Worm (Caenorhabditis elegans) whole organism, early embryonic: ENCODE data around the gene W06H8.6.

ENCODE experiments used
- B0310.2 ChIP-seq: sonication (generic microtip); optimal IDR thresholded peaks from 2 replicates; lab custom pipeline; 2016; ENCODE audit warnings: mild to moderate bottlenecking, missing genetic modification characterization, missing compliant biosample characterization
- F13C5.2 ChIP-seq: sonication (generic microtip); optimal IDR thresholded peaks from 2 replicates; lab custom pipeline; 2017; ENCODE audit warnings: mild to moderate bottlenecking, missing genetic modification characterization, inconsistent platforms, missing compliant biosample characterization
- aly-1 ChIP-seq: sonication (generic microtip); optimal IDR thresholded peaks from 2 replicates; lab custom pipeline; 2016; ENCODE audit warnings: missing genetic modification characterization, missing compliant biosample characterization
- ama-1 ChIP-seq: fragments of 150-350 bp; optimal IDR thresholded peaks from 2 replicates; lab custom pipeline; 2014
- ceh-13 ChIP-seq: fragments of 200-800 bp; sonication (Bioruptor generic); optimal IDR thresholded peaks from 2 replicates; lab custom pipeline; 2018; ENCODE audit warnings: mild to moderate bottlenecking, missing genetic modification characterization, missing compliant biosample characterization
- ceh-36 ChIP-seq: sonication (generic microtip); optimal IDR thresholded peaks from 2 replicates; lab custom pipeline; 2016; ENCODE audit warnings: missing genetic modification characterization, inconsistent platforms, missing compliant biosample characterization
- ets-7 ChIP-seq: sonication (generic microtip); optimal IDR thresholded peaks from 2 replicates; lab custom pipeline; 2016; ENCODE audit warnings: missing genotype, missing genetic modification characterization, missing compliant biosample characterization
- flt-1 ChIP-seq: fragments of 200-800 bp; sonication (Bioruptor generic); IDR thresholded peaks from 2 replicates; pipeline ENCODE4 v1.3.6; 2022; ENCODE audit warnings: missing genetic modification characterization, missing compliant biosample characterization
- hmbx-1 ChIP-seq: sonication (generic microtip); optimal IDR thresholded peaks from 2 replicates; lab custom pipeline; 2016; ENCODE audit warnings: mild to moderate bottlenecking, missing genetic modification characterization, missing compliant biosample characterization
- hmg-4 ChIP-seq: fragments of 200-800 bp; sonication (Bioruptor generic); optimal IDR thresholded peaks from 2 replicates; lab custom pipeline; 2018; ENCODE audit warnings: mild to moderate bottlenecking, missing genetic modification characterization, missing compliant biosample characterization
- hnd-1 ChIP-seq: sonication (generic microtip); optimal IDR thresholded peaks from 2 replicates; lab custom pipeline; 2016; ENCODE audit warnings: missing genetic modification characterization, missing compliant biosample characterization
- pes-1 ChIP-seq: fragments of 200-800 bp; sonication (Bioruptor generic); IDR thresholded peaks from 2 replicates; pipeline ENCODE4 v1.3.6; 2022; ENCODE audit warnings: missing genetic modification reagents, missing genetic modification characterization, missing compliant biosample characterization
- scrt-1 ChIP-seq: fragments of 200-800 bp; sonication (Bioruptor generic); IDR thresholded peaks from 2 replicates; pipeline ENCODE4 v1.3.6; 2022; ENCODE audit warnings: missing genetic modification characterization, missing compliant biosample characterization
- sea-1 ChIP-seq: fragments of 200-800 bp; sonication (Bioruptor generic); conservative IDR thresholded peaks from 2 replicates; pipeline ENCODE4 v1.3.6; 2022; ENCODE audit warnings: missing genetic modification characterization, missing compliant biosample characterization
- tbx-11 ChIP-seq: fragments of 200-800 bp; sonication (Bioruptor generic); IDR thresholded peaks from 2 replicates; pipeline ENCODE4 v1.3.6; 2022; ENCODE audit warnings: missing genetic modification characterization, missing compliant biosample characterization
- tbx-37 ChIP-seq: fragments of 200-800 bp; sonication (Bioruptor generic); conservative IDR thresholded peaks from 2 replicates; pipeline ENCODE4 v1.3.6; 2022; ENCODE audit warnings: missing genetic modification reagents, missing genetic modification characterization, missing compliant biosample characterization
- tra-4 ChIP-seq: sonication (generic microtip); optimal IDR thresholded peaks from 2 replicates; lab custom pipeline; 2017; ENCODE audit warnings: missing genetic modification characterization, missing compliant biosample characterization

The W06H8.6 gene

ce11 chrV:6246454-6246981, 19.7 kb upstream of the W06H8.6 start, which contains the start of gene dmd-7:
Gene dmd-7, plus strand, starts transcription at chrV:6246931.
- TF ChIP-seq tbx-11 (no peak), F13C5.2 (tag; lab: Kevin White, UChicago) (peak; percentile 25), flt-1 (0 out of 2 replicates have a peak, but pooled peaks have one; percentile 33)

DNA sequence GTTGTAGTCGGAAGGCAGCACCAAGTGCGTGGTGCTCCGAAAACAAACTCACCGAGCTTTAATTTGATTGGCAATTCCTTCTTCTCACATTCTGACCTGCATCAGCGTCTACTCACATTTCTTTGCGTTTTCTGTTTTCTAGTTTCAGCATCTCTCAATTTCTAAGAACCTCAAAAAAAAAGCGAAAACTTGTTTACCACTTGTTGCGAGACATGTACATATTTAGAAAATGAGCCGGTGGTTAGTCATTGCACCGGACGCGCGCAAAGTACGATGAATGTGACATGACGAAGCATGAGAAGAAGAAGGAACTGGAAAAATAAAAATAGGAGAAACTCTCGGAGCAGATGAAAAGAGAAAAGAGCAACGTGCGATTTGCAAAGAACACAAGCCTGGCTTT, 17.8 kb upstream of the W06H8.6 start:
- TF ChIP-seq ceh-36 (tag; lab: Kevin White, UChicago), result no peak
- TF ChIP-seq tbx-37, result no peak
- no peak for TF ChIP-seq hmg-4
- TF ChIP-seq B0310.2, result no peak
- no peak for TF ChIP-seq flt-1
- no peak for TF ChIP-seq tra-4 (tag; lab: Kevin White, UChicago)
- TF ChIP-seq ama-1 (lab: Kevin White, UChicago), result no peak
- TF ChIP-seq hnd-1 (tag; lab: Kevin White, UChicago), result no peak
- TF ChIP-seq pes-1, result no peak
- no peak for TF ChIP-seq tbx-11
- TF ChIP-seq scrt-1 (GFP tag; lab: Robert Waterston, UW), result no peak
- TF ChIP-seq F13C5.2 (tag; lab: Kevin White, UChicago), result no peak
- TF ChIP-seq aly-1, result no peak
- TF ChIP-seq sea-1 (GFP tag; lab: Robert Waterston, UW), result no peak
- TF ChIP-seq hmbx-1 (tag; lab: Kevin White, UChicago), result no peak
- no peak for TF ChIP-seq ets-7 (tag; lab: Kevin White, UChicago)

DNA sequence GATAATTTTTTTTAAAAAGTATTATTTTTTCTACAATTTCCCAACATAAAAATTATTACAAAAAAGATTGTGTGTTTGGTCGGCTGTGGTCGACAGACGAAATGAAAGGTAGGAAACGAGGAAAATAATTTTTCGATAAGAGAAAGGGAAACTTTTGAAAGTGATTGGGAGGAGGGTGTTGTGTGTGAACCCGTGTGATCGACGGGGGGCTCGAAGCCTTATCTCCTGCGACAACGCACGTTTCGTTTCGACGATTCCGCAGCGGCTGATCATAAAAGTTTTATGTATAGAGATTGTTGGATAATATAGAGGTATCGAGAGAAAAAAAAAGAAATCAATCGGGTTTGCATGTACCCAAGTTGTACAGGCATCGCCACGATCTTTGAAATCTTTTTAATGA, 16.4 kb upstream of the W06H8.6 start:
- TF ChIP-seq flt-1, result no peak
- no peak for TF ChIP-seq tra-4 (tag; lab: Kevin White, UChicago)
- TF ChIP-seq tbx-11, result no peak
- no peak for TF ChIP-seq ets-7 (tag; lab: Kevin White, UChicago)
- no peak for TF ChIP-seq B0310.2
- no peak for TF ChIP-seq pes-1
- TF ChIP-seq tbx-37, result no peak
- no peak for TF ChIP-seq sea-1 (GFP tag; lab: Robert Waterston, UW)
- no peak for TF ChIP-seq ama-1 (lab: Kevin White, UChicago)
- TF ChIP-seq aly-1, result no peak
- TF ChIP-seq hnd-1 (tag; lab: Kevin White, UChicago), result no peak
- TF ChIP-seq ceh-13 (GFP tag; lab: Kevin White, UChicago), result no peak
- TF ChIP-seq F13C5.2 (tag; lab: Kevin White, UChicago), result no peak
- TF ChIP-seq hmg-4, result no peak
- no peak for TF ChIP-seq ceh-36 (tag; lab: Kevin White, UChicago)
- no peak for TF ChIP-seq scrt-1 (GFP tag; lab: Robert Waterston, UW)

DNA sequence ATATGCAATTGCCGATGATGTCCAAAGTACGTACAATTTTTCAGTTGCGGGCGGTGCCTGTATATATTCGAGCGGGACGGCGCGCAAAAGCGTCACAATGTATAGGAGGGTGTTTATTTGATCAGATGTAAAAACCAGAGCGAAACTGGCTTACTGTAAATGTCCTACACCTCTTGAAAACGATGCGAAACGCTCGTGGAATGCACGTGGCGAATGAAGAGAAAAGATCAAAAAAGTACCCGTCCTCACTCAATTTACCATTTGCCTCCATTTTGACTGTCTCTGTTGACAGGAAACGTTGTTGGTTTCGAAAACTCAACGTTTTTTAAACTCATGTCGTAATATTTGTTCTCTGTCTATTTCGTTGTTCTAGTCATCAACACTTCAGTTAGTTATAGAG, 13.9 kb upstream of the W06H8.6 start:
- no peak for TF ChIP-seq tbx-11
- no peak for TF ChIP-seq pes-1
- no peak for TF ChIP-seq ets-7 (tag; lab: Kevin White, UChicago)
- no peak for TF ChIP-seq F13C5.2 (tag; lab: Kevin White, UChicago)

- no peak for TF ChIP-seq pes-1
- TF ChIP-seq sea-1 (GFP tag; lab: Robert Waterston, UW), result no peak
- no peak for TF ChIP-seq B0310.2
- TF ChIP-seq ceh-36 (tag; lab: Kevin White, UChicago), result no peak
- no peak for TF ChIP-seq F13C5.2 (tag; lab: Kevin White, UChicago)
- TF ChIP-seq scrt-1 (GFP tag; lab: Robert Waterston, UW), result no peak
- TF ChIP-seq hmbx-1 (tag; lab: Kevin White, UChicago), result no peak
- TF ChIP-seq ceh-13 (GFP tag; lab: Kevin White, UChicago), result no peak
Observed at ce11 chrV:6239855-6240254, 13.0 kb upstream of the W06H8.6 start.

- no peak for TF ChIP-seq scrt-1 (GFP tag; lab: Robert Waterston, UW)
- no peak for TF ChIP-seq B0310.2
- TF ChIP-seq tbx-11, result no peak
- TF ChIP-seq tra-4 (tag; lab: Kevin White, UChicago), result no peak
- TF ChIP-seq aly-1, result no peak
- no peak for TF ChIP-seq ama-1 (lab: Kevin White, UChicago)
Observed at ce11 chrV:6238347-6238746, 11.5 kb upstream of the W06H8.6 start.

ce11 chrV:6234876-6235275, 8.1 kb upstream of the W06H8.6 start, which contains the start of gene K08B12.3:
Gene K08B12.3, plus strand, starts transcription at chrV:6235176.
- TF ChIP-seq hmg-4 (no peak), hnd-1 (tag; lab: Kevin White, UChicago) (no peak), sea-1 (GFP tag; lab: Robert Waterston, UW) (no peak), scrt-1 (GFP tag; lab: Robert Waterston, UW) (no peak), F13C5.2 (tag; lab: Kevin White, UChicago) (no peak)

- no peak for TF ChIP-seq tbx-11
- TF ChIP-seq tra-4 (tag; lab: Kevin White, UChicago), result no peak
- no peak for TF ChIP-seq aly-1
- peak; percentile 17 for TF ChIP-seq hmg-4
- TF ChIP-seq ets-7 (tag; lab: Kevin White, UChicago), result no peak
- TF ChIP-seq tbx-37, result 0 out of 2 replicates have a peak, but pooled peaks have one; percentile 18
- no peak for TF ChIP-seq hmbx-1 (tag; lab: Kevin White, UChicago)
- TF ChIP-seq hnd-1 (tag; lab: Kevin White, UChicago), result no peak
Observed at ce11 chrV:6233952-6234351, 7.1 kb upstream of the W06H8.6 start.

DNA sequence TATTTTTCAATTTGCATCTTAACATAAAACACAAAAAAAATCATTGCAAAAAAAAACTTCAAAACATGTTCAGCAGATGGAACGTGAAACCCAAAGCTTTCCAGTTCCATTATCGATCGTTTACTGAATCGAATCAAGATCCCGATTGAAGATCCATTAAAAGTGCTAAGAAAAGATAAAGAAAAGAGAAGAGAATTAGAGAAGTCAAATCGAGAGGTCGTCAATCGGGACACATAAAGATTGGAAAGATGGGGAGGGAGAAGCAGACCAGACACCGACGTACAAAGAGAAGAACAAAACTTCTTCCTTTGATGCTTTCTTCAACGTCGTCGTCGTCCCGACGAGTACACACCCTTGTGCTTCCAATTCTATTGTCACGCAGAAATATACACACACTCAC, 6.1 kb upstream of the W06H8.6 start:
- TF ChIP-seq sea-1 (GFP tag; lab: Robert Waterston, UW) (no peak), scrt-1 (GFP tag; lab: Robert Waterston, UW) (no peak), aly-1 (no peak), hmbx-1 (tag; lab: Kevin White, UChicago) (no peak), hnd-1 (tag; lab: Kevin White, UChicago) (no peak), tbx-11 (no peak), ceh-36 (tag; lab: Kevin White, UChicago) (no peak), pes-1 (no peak)
